Fruit fly (Drosophila melanogaster) whole organism, prepupa: ENCODE measurements around the gene bur.

Experiments
- Blimp-1 ChIP-seq: fragments of 200-800 bp; sonication (Bioruptor generic); optimal IDR thresholded peaks from 3 replicates; lab custom pipeline; 2017; ENCODE audit warnings: missing biosample characterization, missing genetic modification characterization, mild to moderate bottlenecking, moderate library complexity, missing genetic modification reagents
- CG10631 ChIP-seq: fragments of 200-800 bp; sonication (Bioruptor generic); optimal IDR thresholded peaks from 2 replicates; lab custom pipeline; 2016; ENCODE audit warnings: missing biosample characterization, missing genetic modification characterization
- CG10669 ChIP-seq: fragments of 200-800 bp; sonication (Bioruptor generic); optimal IDR thresholded peaks from 3 replicates; lab custom pipeline; 2018; ENCODE audit warnings: missing biosample characterization, mild to moderate bottlenecking, missing genetic modification characterization, moderate library complexity
- CG11294 ChIP-seq: fragments of 200-800 bp; sonication (Bioruptor generic); IDR thresholded peaks from 2 replicates; pipeline ENCODE4 v1.3.6; 2022; ENCODE audit warnings: missing biosample characterization, missing genetic modification characterization
- CG11762 ChIP-seq: fragments of 200-800 bp; sonication (Bioruptor generic); optimal IDR thresholded peaks from 3 replicates; lab custom pipeline; 2016; ENCODE audit warnings: missing biosample characterization, missing genetic modification characterization; ENCODE audit not compliant: insufficient read depth
- CG11902 ChIP-seq: fragments of 200-800 bp; sonication (Bioruptor generic); optimal IDR thresholded peaks from 3 replicates; lab custom pipeline; 2016; ENCODE audit warnings: missing biosample characterization, missing genetic modification characterization
- CG1621 ChIP-seq: fragments of 200-800 bp; sonication (Bioruptor generic); optimal IDR thresholded peaks from 3 replicates; lab custom pipeline; 2018; ENCODE audit warnings: missing biosample characterization, mild to moderate bottlenecking, missing genetic modification characterization
- CG16779 ChIP-seq: fragments of 200-800 bp; sonication (Bioruptor generic); optimal IDR thresholded peaks from 3 replicates; lab custom pipeline; 2017; ENCODE audit warnings: missing biosample characterization, mild to moderate bottlenecking, missing genetic modification characterization
- CG3032 ChIP-seq: fragments of 200-800 bp; optimal IDR thresholded peaks from 2 replicates; lab custom pipeline; 2019; ENCODE audit warnings: missing biosample characterization, mild to moderate bottlenecking, missing genetic modification characterization, moderate library complexity
- CG34406 ChIP-seq: fragments of 200-800 bp; sonication (Bioruptor generic); optimal IDR thresholded peaks from 3 replicates; lab custom pipeline; 2016; ENCODE audit warnings: missing biosample characterization, missing genetic modification characterization
- CG3919 ChIP-seq: fragments of 200-800 bp; sonication (Bioruptor generic); optimal IDR thresholded peaks from 3 replicates; lab custom pipeline; 2016; ENCODE audit warnings: missing biosample characterization, missing genetic modification characterization
- CG4318 ChIP-seq: fragments of 200-800 bp; sonication (Bioruptor generic); optimal IDR thresholded peaks from 3 replicates; lab custom pipeline; 2017; ENCODE audit warnings: missing biosample characterization, mild to moderate bottlenecking, missing genetic modification characterization
- CG6163 ChIP-seq: fragments of 200-800 bp; sonication (Bioruptor generic); IDR thresholded peaks from 3 replicates; pipeline ENCODE4 v1.3.6; 2022; ENCODE audit warnings: missing biosample characterization, missing genetic modification characterization
- CG6792 ChIP-seq: fragments of 200-800 bp; sonication (Bioruptor generic); optimal IDR thresholded peaks from 3 replicates; lab custom pipeline; 2016; ENCODE audit warnings: missing biosample characterization, missing genetic modification characterization
- CG6808 ChIP-seq: fragments of 200-800 bp; sonication (Bioruptor generic); optimal IDR thresholded peaks from 3 replicates; lab custom pipeline; 2017; ENCODE audit warnings: missing biosample characterization, missing genetic modification characterization, mild to moderate bottlenecking, moderate library complexity, missing genetic modification reagents
- CG6854 ChIP-seq: fragments of 200-800 bp; sonication (Bioruptor generic); optimal IDR thresholded peaks from 2 replicates; lab custom pipeline; 2017; ENCODE audit warnings: missing biosample characterization, mild to moderate bottlenecking, missing genetic modification characterization
- CG7368 ChIP-seq: fragments of 200-800 bp; sonication (Bioruptor generic); optimal IDR thresholded peaks from 3 replicates; lab custom pipeline; 2016; ENCODE audit warnings: missing biosample characterization, missing genetic modification characterization
- CG8119 ChIP-seq: fragments of 200-800 bp; sonication (Bioruptor generic); IDR thresholded peaks from 3 replicates; pipeline ENCODE4 v1.3.6; 2022; ENCODE audit warnings: missing biosample characterization, missing genetic modification characterization
- CG8319 ChIP-seq: fragments of 200-800 bp; sonication (Bioruptor generic); optimal IDR thresholded peaks from 3 replicates; lab custom pipeline; 2016; ENCODE audit warnings: missing biosample characterization, missing genetic modification characterization
- CG9139 ChIP-seq: fragments of 200-800 bp; sonication (Bioruptor generic); optimal IDR thresholded peaks from 3 replicates; lab custom pipeline; 2017; ENCODE audit warnings: missing biosample characterization, mild to moderate bottlenecking, missing genetic modification characterization
- Eip75B ChIP-seq: fragments of 200-800 bp; sonication (Bioruptor generic); optimal IDR thresholded peaks from 3 replicates; lab custom pipeline; 2016; ENCODE audit warnings: missing biosample characterization, missing genetic modification characterization
- Eip78C ChIP-seq: fragments of 200-800 bp; sonication (Bioruptor generic); peaks from one replicate; lab custom pipeline; 2016; ENCODE audit warnings: missing biosample characterization, missing genetic modification characterization
- Eip93F ChIP-seq: fragments of 200-800 bp; sonication (Bioruptor generic); optimal IDR thresholded peaks from 2 replicates; lab custom pipeline; 2016; ENCODE audit warnings: missing biosample characterization, mild to moderate bottlenecking, missing genetic modification characterization
- Ets96B ChIP-seq: fragments of 200-800 bp; optimal IDR thresholded peaks from 2 replicates; lab custom pipeline; 2019; ENCODE audit warnings: missing biosample characterization, mild to moderate bottlenecking, missing genetic modification characterization, moderate library complexity
- Gug ChIP-seq: fragments of 200-800 bp; sonication (Bioruptor generic); IDR thresholded peaks from 2 replicates; pipeline ENCODE4 v1.3.6; 2022; ENCODE audit warnings: missing biosample characterization, missing genetic modification characterization
- Hr39 ChIP-seq: fragments of 200-800 bp; sonication (Bioruptor generic); optimal IDR thresholded peaks from 2 replicates; lab custom pipeline; 2016; ENCODE audit warnings: missing biosample characterization, missing genetic modification characterization
- Hr4 ChIP-seq: fragments of 200-800 bp; sonication (Bioruptor generic); optimal IDR thresholded peaks from 3 replicates; lab custom pipeline; 2016; ENCODE audit warnings: missing biosample characterization, missing genetic modification characterization
- Lpt ChIP-seq: fragments of 200-800 bp; sonication (Bioruptor generic); optimal IDR thresholded peaks from 3 replicates; lab custom pipeline; 2016; ENCODE audit warnings: missing biosample characterization, missing genetic modification characterization
- Met ChIP-seq: fragments of 200-800 bp; sonication (Bioruptor generic); optimal IDR thresholded peaks from 3 replicates; lab custom pipeline; 2016; ENCODE audit warnings: missing biosample characterization, missing genetic modification characterization
- Smox ChIP-seq: fragments of 200-800 bp; sonication (Bioruptor generic); optimal IDR thresholded peaks from 3 replicates; lab custom pipeline; 2016; ENCODE audit warnings: missing biosample characterization, missing genetic modification characterization
- Sox102F ChIP-seq: fragments of 200-800 bp; sonication (Bioruptor generic); optimal IDR thresholded peaks from 2 replicates; lab custom pipeline; 2016; ENCODE audit warnings: missing biosample characterization, mild to moderate bottlenecking, missing genetic modification characterization
- Sox14 ChIP-seq: fragments of 200-800 bp; sonication (Bioruptor generic); optimal IDR thresholded peaks from 3 replicates; lab custom pipeline; 2016; ENCODE audit warnings: missing biosample characterization, missing genetic modification characterization
- Sox15 ChIP-seq: fragments of 200-800 bp; sonication (Bioruptor generic); optimal IDR thresholded peaks from 3 replicates; lab custom pipeline; 2016; ENCODE audit warnings: missing biosample characterization, missing genetic modification characterization
- acj6 ChIP-seq: fragments of 200-800 bp; sonication (Bioruptor generic); optimal IDR thresholded peaks from 3 replicates; lab custom pipeline; 2016; ENCODE audit warnings: missing biosample characterization, missing genetic modification characterization
- dsx ChIP-seq: fragments of 200-800 bp; optimal IDR thresholded peaks from 3 replicates; lab custom pipeline; 2019; ENCODE audit warnings: missing biosample characterization, mild to moderate bottlenecking, missing genetic modification characterization, moderate library complexity; ENCODE audit not compliant: poor library complexity, severe bottlenecking
- eg ChIP-seq: fragments of 200-800 bp; sonication (Bioruptor generic); IDR thresholded peaks from 3 replicates; pipeline ENCODE4 v1.3.6; 2022; ENCODE audit warnings: missing biosample characterization, missing genetic modification characterization
- esn ChIP-seq: fragments of 200-800 bp; sonication (Bioruptor generic); optimal IDR thresholded peaks from 2 replicates; lab custom pipeline; 2016; ENCODE audit warnings: missing biosample characterization, mild to moderate bottlenecking, missing genetic modification characterization, moderate library complexity
- fd59A ChIP-seq: fragments of 200-800 bp; sonication (Bioruptor generic); optimal IDR thresholded peaks from 2 replicates; lab custom pipeline; 2017; ENCODE audit warnings: missing biosample characterization, mild to moderate bottlenecking, missing genetic modification characterization, missing genetic modification reagents
- fd85E ChIP-seq: fragments of 200-800 bp; sonication (Bioruptor generic); optimal IDR thresholded peaks from 3 replicates; lab custom pipeline; 2016; ENCODE audit warnings: missing biosample characterization, missing genetic modification characterization
- fkh ChIP-seq: fragments of 200-800 bp; sonication (Bioruptor generic); optimal IDR thresholded peaks from 3 replicates; lab custom pipeline; 2017; ENCODE audit warnings: missing biosample characterization, mild to moderate bottlenecking, missing genetic modification characterization, moderate library complexity
- lz ChIP-seq: fragments of 200-800 bp; sonication (Bioruptor generic); optimal IDR thresholded peaks from 3 replicates; lab custom pipeline; 2016; ENCODE audit warnings: missing biosample characterization, missing genetic modification characterization
- net ChIP-seq: fragments of 200-800 bp; sonication (Bioruptor generic); optimal IDR thresholded peaks from 3 replicates; lab custom pipeline; 2016; ENCODE audit warnings: missing biosample characterization, missing genetic modification characterization
- salr ChIP-seq, 2 experiments: fragments of 200-800 bp; sonication (Bioruptor generic); optimal IDR thresholded peaks; 3 replicates each; lab custom pipeline; 2016 to 2018; ENCODE audit warnings: missing biosample characterization in 2 of 2, missing genetic modification characterization in 2 of 2, mild to moderate bottlenecking in 1 of 2
- svp ChIP-seq: fragments of 200-800 bp; sonication (Bioruptor generic); peaks from one replicate; lab custom pipeline; 2016; ENCODE audit warnings: missing biosample characterization, missing genetic modification characterization
- topi ChIP-seq: fragments of 200-800 bp; sonication (Bioruptor generic); optimal IDR thresholded peaks from 3 replicates; lab custom pipeline; 2016; ENCODE audit warnings: missing biosample characterization, missing genetic modification characterization
- vri ChIP-seq: fragments of 200-800 bp; sonication (Bioruptor generic); optimal IDR thresholded peaks from 3 replicates; lab custom pipeline; 2016; ENCODE audit warnings: missing biosample characterization, mild to moderate bottlenecking, missing genetic modification characterization

The bur gene

DNA sequence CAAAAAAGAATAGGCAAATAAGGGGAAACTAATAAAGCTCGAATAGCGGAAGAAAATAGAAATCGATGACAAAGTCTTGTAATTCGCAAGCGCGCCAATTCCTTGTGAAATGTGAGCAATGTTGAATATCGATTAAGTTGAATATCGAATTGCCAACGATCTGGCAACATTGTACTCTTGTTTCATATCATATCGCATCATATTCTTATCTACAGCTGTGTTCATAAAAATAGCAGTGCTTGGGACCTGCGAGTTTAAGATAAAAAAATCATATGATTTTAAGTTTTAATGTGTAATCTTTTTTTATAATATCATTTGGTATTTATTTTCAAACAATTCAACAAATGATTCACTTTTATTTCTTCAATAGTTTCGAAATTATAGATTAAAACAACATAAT, 30.4 kb downstream of the bur start (continued):
- TF ChIP-seq CG7368 (GFP tag; lab: Kevin White, UChicago) = no peak
- no peak for TF ChIP-seq Sox15 (GFP tag; lab: Kevin White, UChicago)
- no peak for TF ChIP-seq CG16779 (tag; lab: Kevin White, UChicago)
- no peak for TF ChIP-seq fd59A (GFP tag; lab: Kevin White, UChicago)
- TF ChIP-seq CG11294 = no peak
- TF ChIP-seq topi = peak; percentile 33
- no peak for TF ChIP-seq Blimp-1 (GFP tag; lab: Kevin White, UChicago)
- TF ChIP-seq CG8119 = no peak; the same call in 2 of the 3 replicates
- no peak for TF ChIP-seq vri (GFP tag; lab: Kevin White, UChicago)
- no peak for TF ChIP-seq CG6792
- TF ChIP-seq fkh (GFP tag; lab: Kevin White, UChicago) = no peak
- peak; percentile 35 for TF ChIP-seq CG3032 (tag; lab: Kevin White, UChicago)
- TF ChIP-seq lz (GFP tag; lab: Kevin White, UChicago) = peak; percentile 35
- no peak for TF ChIP-seq Sox102F

DNA sequence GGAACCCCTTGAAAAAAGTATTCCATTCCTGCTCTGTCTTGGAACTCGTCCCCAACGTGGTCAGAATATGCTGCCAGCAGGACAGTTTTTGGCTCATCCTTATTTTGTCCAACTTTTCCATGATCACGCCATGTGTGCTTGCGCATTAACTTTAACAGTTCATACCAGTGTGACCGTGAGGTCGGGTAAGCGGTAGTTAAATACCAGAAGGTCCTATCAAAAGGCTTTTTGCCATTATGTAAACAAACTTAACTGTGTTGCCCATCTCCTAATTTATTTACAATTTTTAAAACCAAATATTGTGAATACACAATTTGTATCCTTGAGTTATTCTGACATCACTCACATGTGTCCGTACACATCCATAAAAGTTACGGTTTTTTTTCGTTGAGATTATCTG, 31.2 kb downstream of the bur start, which contains the start of gene del:
del (minus strand) TSS at position 305 of the 400 bp plus-strand sequence.
- TF ChIP-seq salr (GFP tag; optimal IDR thresholded peaks at IDR 0.05; lab: Kevin White, UChicago) = no peak
- no peak for TF ChIP-seq CG3919 (GFP tag; lab: Kevin White, UChicago)
- TF ChIP-seq net (GFP tag; lab: Kevin White, UChicago) = no peak
- no peak for TF ChIP-seq CG6854 (GFP tag; lab: Kevin White, UChicago)
- no peak for TF ChIP-seq fd59A (GFP tag; lab: Kevin White, UChicago)
- TF ChIP-seq eg (GFP tag; lab: Robert Waterston, UW) = no peak
- TF ChIP-seq CG6808 (GFP tag; lab: Kevin White, UChicago) = no peak
- TF ChIP-seq topi = no peak
- TF ChIP-seq, all 60 proteins: peak for 0

DNA sequence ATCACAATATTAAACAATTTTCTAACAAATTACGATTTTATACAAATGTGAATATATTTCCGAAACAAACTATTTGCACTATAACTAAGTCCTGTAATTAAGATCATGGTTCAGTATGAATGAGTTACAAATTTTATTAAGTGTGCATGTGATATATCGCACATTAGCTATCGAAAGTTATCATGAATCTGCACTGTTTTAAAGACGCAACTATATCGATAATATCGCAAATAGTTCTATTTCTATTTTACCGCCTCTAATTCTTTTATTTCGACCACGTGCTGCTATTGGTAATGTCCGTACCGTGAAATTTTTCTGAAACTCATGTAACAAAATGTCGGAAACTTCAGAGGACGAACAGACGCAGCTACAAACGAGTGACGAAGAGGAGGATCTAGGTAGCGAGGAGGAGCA, 36.5 kb downstream of the bur start, which contains the start of gene pths:
pths (plus strand) TSS at position 258 of the 414 bp plus-strand sequence.
- TF ChIP-seq Sox15 (GFP tag; lab: Kevin White, UChicago) (peak; percentile 22), CG8319 (GFP tag; lab: Kevin White, UChicago) (no peak), CG6792 (no peak), svp (GFP tag; lab: Kevin White, UChicago) (no peak), CG7368 (GFP tag; lab: Kevin White, UChicago) (no peak), CG8119 (no peak), CG6854 (GFP tag; lab: Kevin White, UChicago) (no peak), Ets96B (no peak), Hr39 (GFP tag; lab: Kevin White, UChicago) (peak; percentile 64), Eip75B (no peak), acj6 (GFP tag; lab: Kevin White, UChicago) (no peak), Smox (GFP tag; lab: Kevin White, UChicago) (no peak), CG10631 (GFP tag; lab: Kevin White, UChicago) (no peak), Hr4 (GFP tag; lab: Kevin White, UChicago) (no peak), CG11762 (no peak), CG6808 (GFP tag; lab: Kevin White, UChicago) (no peak), net (GFP tag; lab: Kevin White, UChicago) (no peak), dsx (GFP tag; lab: Kevin White, UChicago) (no peak), CG1621 (tag; lab: Kevin White, UChicago) (no peak), CG4318 (GFP tag; lab: Kevin White, UChicago) (no peak), Met (GFP tag; lab: Kevin White, UChicago) (no peak), salr (GFP tag; optimal IDR thresholded peaks at IDR 0.05; lab: Kevin White, UChicago) (no peak), topi (no peak), Eip93F (no peak), lz (GFP tag; lab: Kevin White, UChicago) (peak; percentile 16), fd59A (GFP tag; lab: Kevin White, UChicago) (no peak), Gug (GFP tag; lab: Robert Waterston, UW) (no peak), CG10669 (no peak), Blimp-1 (GFP tag; lab: Kevin White, UChicago) (no peak), CG6163 (GFP tag; lab: Robert Waterston, UW) (no peak), fd85E (GFP tag; lab: Kevin White, UChicago) (no peak), CG11294 (no peak), Eip78C (GFP tag; lab: Kevin White, UChicago) (peak; percentile 62), CG16779 (tag; lab: Kevin White, UChicago) (no peak), CG9139 (GFP tag; lab: Kevin White, UChicago) (no peak), esn (GFP tag; lab: Kevin White, UChicago) (peak; percentile 26), CG34406 (GFP tag; lab: Kevin White, UChicago) (no peak), Lpt (GFP tag; lab: Kevin White, UChicago) (no peak), CG11902 (GFP tag; lab: Kevin White, UChicago) (peak; percentile 32), vri (GFP tag; lab: Kevin White, UChicago) (no peak), Sox14 (GFP tag; lab: Kevin White, UChicago) (no peak)
